Worm (Caenorhabditis elegans) whole organism, midembryonic: Measurements from ENCODE around the gene srt-28.

Experiments used
- flt-1 ChIP-seq: fragments of 200-800 bp; sonication (Bioruptor generic); IDR thresholded peaks from 2 replicates; pipeline ENCODE4 v1.3.6; 2022; ENCODE audit warnings: missing genetic modification characterization, missing compliant biosample characterization
- ztf-23 ChIP-seq: fragments of 200-800 bp; sonication (Bioruptor generic); IDR thresholded peaks from 2 replicates; pipeline ENCODE4 v1.3.6; 2022; ENCODE audit warnings: missing genetic modification reagents, missing genetic modification characterization, missing compliant biosample characterization

ce11 chrV:2695935-2696334, 17.5 kb downstream of the srt-28 start, which contains the start of gene Y45G12B.3:
- TF ChIP-seq ztf-23 (GFP tag; lab: Robert Waterston, UW) (no peak), flt-1 (GFP tag; lab: Robert Waterston, UW) (no peak)
